Worm (Caenorhabditis elegans) whole organism, L2 larva: ENCODE measurements around the gene spin-2.

Experiments
- alr-1 ChIP-seq: fragments of 150-350 bp; optimal IDR thresholded peaks from 2 replicates; lab custom pipeline; 2014; ENCODE audit warnings: missing biosample characterization, missing genetic modification characterization
- lin-13 ChIP-seq: fragments of 150-350 bp; optimal IDR thresholded peaks from 2 replicates; lab custom pipeline; 2014; ENCODE audit warnings: missing biosample characterization, missing genetic modification reagents, missing genetic modification characterization
- lsy-2 ChIP-seq, 2 experiments: fragments of 150-350 bp in 1 of 2; sonication (generic microtip) in 1 of 2; optimal IDR thresholded peaks; 2 replicates each; lab custom pipeline; 2014 to 2017; ENCODE audit warnings: missing biosample characterization in 2 of 2, missing genetic modification characterization in 2 of 2
- nhr-10 ChIP-seq: sonication (generic microtip); optimal IDR thresholded peaks from 2 replicates; lab custom pipeline; 2017; ENCODE audit warnings: missing biosample characterization, missing genetic modification characterization
- nhr-12 ChIP-seq: fragments of 150-350 bp; optimal IDR thresholded peaks from 2 replicates; lab custom pipeline; 2014; ENCODE audit warnings: missing biosample characterization, missing genetic modification characterization
- unc-62 ChIP-seq: fragments of 150-350 bp; optimal IDR thresholded peaks from 2 replicates; lab custom pipeline; 2014; ENCODE audit warnings: missing biosample characterization, missing genetic modification reagents, missing genetic modification characterization

ce11 chrIV:13107359-13107758 lies 20.6 kb downstream of the spin-2 start, which contains the start of gene B0564.2:
- no peak for TF ChIP-seq lin-13 (GFP tag; lab: Kevin White, UChicago)
- TF ChIP-seq unc-62 (GFP tag; lab: Kevin White, UChicago): no peak
- no peak for TF ChIP-seq nhr-10 (tag; lab: Kevin White, UChicago)
- no peak for TF ChIP-seq lsy-2 (tag; optimal IDR thresholded peaks at IDR 0.05; lab: Kevin White, UChicago)
- TF ChIP-seq alr-1: no peak
- no peak for TF ChIP-seq nhr-12 (tag; lab: Kevin White, UChicago)
